Worm (Caenorhabditis elegans) whole organism, midembryonic: Measurements from ENCODE around the gene rap-3.

Experiments
- klf-2 ChIP-seq: fragments of 200-800 bp; sonication (Bioruptor generic); conservative IDR thresholded peaks from 2 replicates; pipeline ENCODE4 v1.3.6; 2022; ENCODE audit warnings: missing genetic modification reagents, missing genetic modification characterization, missing compliant biosample characterization
- ref-1 ChIP-seq: fragments of 200-800 bp; sonication (Bioruptor generic); conservative IDR thresholded peaks from 2 replicates; pipeline ENCODE4 v1.3.6; 2022; ENCODE audit warnings: missing genetic modification reagents, missing genetic modification characterization, missing compliant biosample characterization
- tab-1 ChIP-seq: fragments of 200-800 bp; sonication (Bioruptor generic); IDR thresholded peaks from 2 replicates; pipeline ENCODE4 v1.3.6; 2022; ENCODE audit warnings: missing genetic modification characterization, missing compliant biosample characterization

ce11 chrIV:11160707-11161106 is 16.4 kb upstream of the rap-3 start, which contains the start of gene C08F8.15:
- TF ChIP-seq ref-1 = no peak
- TF ChIP-seq tab-1 (GFP tag; lab: Robert Waterston, UW) = no peak
- TF ChIP-seq klf-2 = no peak
